Fruit fly (Drosophila melanogaster) whole organism, wandering third instar larva: ENCODE measurements around the gene Vajk2.
A peak's percentile ranks its signal among the peaks of the same experiment; 100 is the strongest.

Experiments
- Abd-B ChIP-seq: fragments of >200 bp; optimal IDR thresholded peaks from 2 replicates; lab custom pipeline; 2017; ENCODE audit warnings: missing biosample characterization, missing genetic modification characterization
- CG32264 ChIP-seq: fragments of 200-800 bp; sonication (Bioruptor generic); optimal IDR thresholded peaks from 2 replicates; lab custom pipeline; 2016; ENCODE audit warnings: missing biosample characterization, missing genetic modification characterization
- CG9705 ChIP-seq: fragments of 200-800 bp; sonication (Bioruptor generic); optimal IDR thresholded peaks from 2 replicates; lab custom pipeline; 2018; ENCODE audit warnings: missing biosample characterization, mild to moderate bottlenecking, missing genetic modification characterization
- CrebA ChIP-seq: fragments of 200-800 bp; sonication (Bioruptor generic); optimal IDR thresholded peaks from 2 replicates; lab custom pipeline; 2016; ENCODE audit warnings: missing biosample characterization, mild to moderate bottlenecking, missing genetic modification characterization, borderline replicate concordance
- Dfd ChIP-seq: fragments of >200 bp; optimal IDR thresholded peaks from 2 replicates; lab custom pipeline; 2017; ENCODE audit warnings: missing biosample characterization, missing genetic modification characterization
- Dif ChIP-seq: fragments of 200-275, 200-300 bp; sonication (Bioruptor generic); optimal IDR thresholded peaks from 2 replicates; lab custom pipeline; 2018; ENCODE audit warnings: missing biosample characterization, missing genetic modification characterization; ENCODE audit not compliant: partially characterized antibody
- GATAd ChIP-seq: sonication (Bioruptor generic); optimal IDR thresholded peaks from 2 replicates; lab custom pipeline; 2016; ENCODE audit warnings: missing biosample characterization, missing genetic modification characterization
- HLH106 ChIP-seq: fragments of 200-800 bp; optimal IDR thresholded peaks from 3 replicates; lab custom pipeline; 2019; ENCODE audit warnings: missing biosample characterization, mild to moderate bottlenecking, missing genetic modification characterization, moderate library complexity
- Hnf4 ChIP-seq: fragments of 200-800 bp; sonication (Bioruptor generic); optimal IDR thresholded peaks from 2 replicates; lab custom pipeline; 2016; ENCODE audit warnings: missing biosample characterization, mild to moderate bottlenecking, missing genetic modification characterization
- Hr78 ChIP-seq: fragments of >200 bp; optimal IDR thresholded peaks from 2 replicates; lab custom pipeline; 2017; ENCODE audit warnings: missing biosample characterization, missing genetic modification characterization
- Hr83 ChIP-seq: fragments of 200-300 bp; sonication (Bioruptor generic); optimal IDR thresholded peaks from 2 replicates; lab custom pipeline; 2016; ENCODE audit warnings: missing biosample characterization, mild to moderate bottlenecking, missing genetic modification characterization, moderate library complexity; ENCODE audit not compliant: poor library complexity, severe bottlenecking
- Jra ChIP-seq: sonication (Bioruptor generic); optimal IDR thresholded peaks from 2 replicates; lab custom pipeline; 2016; ENCODE audit warnings: missing biosample characterization, missing genetic modification characterization
- Mio ChIP-seq: sonication (Bioruptor generic); optimal IDR thresholded peaks from 2 replicates; lab custom pipeline; 2016; ENCODE audit warnings: missing biosample characterization, missing genetic modification characterization
- Myc ChIP-seq: fragments of >200 bp; optimal IDR thresholded peaks from 2 replicates; lab custom pipeline; 2017
- N ChIP-seq: fragments of >200 bp; optimal IDR thresholded peaks from 2 replicates; lab custom pipeline; 2018; ENCODE audit warnings: missing biosample characterization, missing external identifiers, missing genetic modification characterization
- OdsH ChIP-seq: fragments of 200-800 bp; sonication (Bioruptor generic); optimal IDR thresholded peaks from 2 replicates; lab custom pipeline; 2016; ENCODE audit warnings: missing biosample characterization, mild to moderate bottlenecking, missing genetic modification characterization
- Rel ChIP-seq, 2 experiments: fragments of 200-800 bp; sonication (Bioruptor generic) in 1 of 2; optimal IDR thresholded peaks; 2 replicates in 1 of 2; 3 replicates in 1 of 2; lab custom pipeline; 2016 to 2019; ENCODE audit warnings: mild to moderate bottlenecking in 2 of 2, missing biosample characterization in 2 of 2, missing genetic modification characterization in 2 of 2, moderate library complexity in 1 of 2
- Sp1 ChIP-seq: fragments of 200-800 bp; sonication (Bioruptor generic); optimal IDR thresholded peaks from 3 replicates; lab custom pipeline; 2019; ENCODE audit warnings: missing biosample characterization, mild to moderate bottlenecking, missing genetic modification characterization, moderate library complexity
- Vsx2 ChIP-seq: fragments of 200-300, 225-300 bp; sonication (Bioruptor generic); optimal IDR thresholded peaks from 2 replicates; lab custom pipeline; 2018; ENCODE audit warnings: missing biosample characterization, missing genetic modification characterization; ENCODE audit not compliant: partially characterized antibody
- br ChIP-seq: fragments of 200-800 bp; sonication (Bioruptor generic); optimal IDR thresholded peaks from 2 replicates; lab custom pipeline; 2016; ENCODE audit warnings: missing biosample characterization, missing genetic modification characterization
- brk ChIP-seq: fragments of 200-800 bp; sonication (Bioruptor generic); optimal IDR thresholded peaks from 2 replicates; lab custom pipeline; 2016; ENCODE audit warnings: missing biosample characterization, mild to moderate bottlenecking, missing genetic modification characterization
- dl ChIP-seq, 2 experiments: fragments of 175-275, 200-275 bp in 1 of 2; fragments of 200-275 bp in 1 of 2; sonication (Bioruptor generic); optimal IDR thresholded peaks; lab custom pipeline; 2018; ENCODE audit warnings: mild to moderate bottlenecking in 2 of 2, missing biosample characterization in 2 of 2, missing genetic modification characterization in 2 of 2, moderate library complexity in 2 of 2; ENCODE audit not compliant: partially characterized antibody in 2 of 2, insufficient read depth in 1 of 2
- dmrt93B ChIP-seq: fragments of 200-800 bp; sonication (Bioruptor generic); optimal IDR thresholded peaks from 2 replicates; lab custom pipeline; 2018; ENCODE audit warnings: missing biosample characterization, mild to moderate bottlenecking, missing genetic modification characterization
- dsf ChIP-seq: sonication (Bioruptor generic); optimal IDR thresholded peaks from 2 replicates; lab custom pipeline; 2016; ENCODE audit warnings: missing biosample characterization, missing genetic modification characterization, borderline replicate concordance
- ey ChIP-seq: fragments of 200-800 bp; sonication (Bioruptor generic); optimal IDR thresholded peaks from 2 replicates; lab custom pipeline; 2016; ENCODE audit warnings: missing biosample characterization, missing genetic modification characterization
- foxo ChIP-seq, 2 experiments: fragments of 200-800 bp; sonication (Bioruptor generic); optimal IDR thresholded peaks; 2 replicates in 1 of 2; 3 replicates in 1 of 2; lab custom pipeline; 2016 to 2017; ENCODE audit warnings: missing biosample characterization in 2 of 2, missing genetic modification characterization in 2 of 2
- fru ChIP-seq: fragments of 200-800 bp; sonication (Bioruptor generic); optimal IDR thresholded peaks from 3 replicates; lab custom pipeline; 2016; ENCODE audit warnings: missing biosample characterization, mild to moderate bottlenecking, missing genetic modification characterization
- h ChIP-seq: fragments of 200-800 bp; sonication (Bioruptor generic); optimal IDR thresholded peaks from 3 replicates; lab custom pipeline; 2016; ENCODE audit warnings: missing biosample characterization, mild to moderate bottlenecking, missing genetic modification characterization
- jim ChIP-seq: fragments of 175-275, 200-325 bp; sonication (Bioruptor generic); optimal IDR thresholded peaks from 2 replicates; lab custom pipeline; 2016; ENCODE audit warnings: missing biosample characterization, mild to moderate bottlenecking, missing genetic modification characterization
- lola ChIP-seq: fragments of >200 bp; optimal IDR thresholded peaks from 2 replicates; lab custom pipeline; 2017; ENCODE audit warnings: missing biosample characterization, missing genetic modification characterization
- pan ChIP-seq: fragments of >200 bp; optimal IDR thresholded peaks from 2 replicates; lab custom pipeline; 2017
- psq ChIP-seq: fragments of 200-800 bp; sonication (Bioruptor generic); optimal IDR thresholded peaks from 3 replicates; lab custom pipeline; 2017; ENCODE audit warnings: missing biosample characterization, mild to moderate bottlenecking, missing genetic modification characterization, moderate library complexity
- rgr ChIP-seq: fragments of 200-800 bp; sonication (Bioruptor generic); optimal IDR thresholded peaks from 3 replicates; lab custom pipeline; 2016; ENCODE audit warnings: missing biosample characterization, mild to moderate bottlenecking, missing genetic modification characterization
- sage ChIP-seq: fragments of 200-800 bp; sonication (Bioruptor generic); optimal IDR thresholded peaks from 2 replicates; lab custom pipeline; 2016; ENCODE audit warnings: missing biosample characterization, mild to moderate bottlenecking, missing genetic modification characterization
- sv ChIP-seq: fragments of 200-800 bp; sonication (Bioruptor generic); optimal IDR thresholded peaks from 3 replicates; lab custom pipeline; 2016; ENCODE audit warnings: missing biosample characterization, missing genetic modification characterization
- tai ChIP-seq: sonication (Bioruptor generic); optimal IDR thresholded peaks from 2 replicates; lab custom pipeline; 2016; ENCODE audit warnings: missing biosample characterization, missing genetic modification characterization
- usp ChIP-seq: fragments of >200 bp; optimal IDR thresholded peaks from 2 replicates; lab custom pipeline; 2017; ENCODE audit warnings: missing biosample characterization, missing genetic modification characterization
- woc ChIP-seq: sonication (Bioruptor generic); optimal IDR thresholded peaks from 2 replicates; lab custom pipeline; 2016; ENCODE audit warnings: missing biosample characterization, mild to moderate bottlenecking, missing genetic modification characterization

Vajk2 gene

DNA sequence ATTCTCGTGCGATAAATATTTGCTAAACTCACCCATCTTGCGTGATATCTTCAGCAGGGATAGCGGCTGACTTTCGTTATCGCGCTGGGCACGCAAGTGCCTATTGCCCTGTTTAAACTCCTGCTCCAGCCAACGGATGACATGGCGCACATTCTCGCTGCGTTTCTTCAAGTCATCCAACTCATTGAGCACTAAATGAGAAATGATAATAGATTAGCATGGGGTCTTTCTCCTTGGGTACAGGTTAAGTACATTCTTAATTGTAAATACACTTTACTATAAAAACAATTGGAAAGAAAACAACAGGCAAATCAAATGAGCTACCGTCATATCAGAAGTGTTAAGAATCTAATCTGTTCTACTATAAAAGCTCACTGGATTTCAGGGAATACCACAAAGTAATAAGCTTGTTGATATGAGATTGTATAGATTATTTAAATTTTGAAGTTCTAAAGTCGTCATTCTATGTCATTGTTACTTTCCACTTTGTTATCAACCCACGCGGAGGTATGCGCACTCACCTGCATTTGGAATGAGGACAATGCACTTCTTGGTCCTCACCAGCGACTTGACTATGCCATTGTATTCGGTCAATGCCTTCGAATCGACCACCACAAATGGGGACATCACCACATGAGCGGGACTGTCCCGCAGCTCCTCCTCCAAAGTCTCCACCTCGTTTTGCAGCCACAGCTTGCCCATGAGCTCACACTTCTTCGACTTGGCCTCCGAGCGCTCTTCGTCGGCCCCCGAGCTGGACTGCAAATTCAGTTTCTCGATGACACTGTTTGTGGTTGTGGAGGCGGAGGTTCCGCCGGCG is 34.2 kb downstream of the Vajk2 start:
- TF ChIP-seq fru (GFP tag; lab: Kevin White, UChicago) (peak; percentile 50), Rel (GFP tag; optimal IDR thresholded peaks at IDR 0.05; lab: Kevin White, UChicago) (no peak), Rel (tag; optimal IDR thresholded peaks at IDR 0.05; lab: Kevin White, UChicago) (peak; percentile 99), h (peak; percentile 4), HLH106 (no peak), ey (GFP tag; lab: Kevin White, UChicago) (no peak), Vsx2 (no peak)

DNA sequence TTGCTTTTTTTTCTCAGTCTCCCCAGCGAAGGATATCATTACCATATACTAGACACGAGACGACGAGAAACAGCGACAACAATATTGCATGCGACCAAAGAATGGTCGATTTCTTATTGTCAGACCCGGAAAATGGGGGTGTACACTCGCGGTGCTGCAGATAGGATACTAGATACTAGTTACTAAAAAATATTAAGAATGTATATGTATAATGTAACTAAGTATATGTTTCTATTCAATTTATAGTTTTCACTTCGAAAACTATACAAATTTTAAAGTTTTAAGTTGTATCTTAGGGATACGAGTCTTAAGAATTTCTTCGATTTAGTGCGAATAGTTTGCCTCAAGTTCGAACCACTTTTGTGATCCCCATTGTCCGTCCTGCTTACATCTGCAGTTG is 41.1 kb downstream of the Vajk2 start:
- TF ChIP-seq rgr (GFP tag; lab: Kevin White, UChicago) (no peak), GATAd (GFP tag; lab: Kevin White, UChicago) (no peak), OdsH (GFP tag; lab: Kevin White, UChicago) (peak; percentile 28), jim (GFP tag; lab: Kevin White, UChicago) (no peak), Dfd (no peak), Hr83 (no peak), br (no peak), Jra (no peak), N (GFP tag; lab: Kevin White, UChicago) (no peak), dmrt93B (no peak), usp (no peak), Vsx2 (no peak), dsf (GFP tag; lab: Kevin White, UChicago) (no peak), Hnf4 (GFP tag; lab: Kevin White, UChicago) (no peak), dl (GFP tag; optimal IDR thresholded peaks at IDR 0.05; lab: Kevin White, UChicago; ENCODE audit: insufficient read depth in 1 of 2, partially characterized antibody in 2 of 2) (no peak), Dif (GFP tag; lab: Kevin White, UChicago) (no peak), HLH106 (peak; percentile 55), psq (peak; percentile 25), Hr78 (GFP tag; lab: Kevin White, UChicago) (no peak), Myc (lab: Kevin White, UChicago) (no peak), foxo (GFP tag; optimal IDR thresholded peaks at IDR 0.05; lab: Kevin White, UChicago) (peak in 1 of 2 experiments; percentile 49), Rel (GFP tag; optimal IDR thresholded peaks at IDR 0.05; lab: Kevin White, UChicago) (no peak), Rel (tag; optimal IDR thresholded peaks at IDR 0.05; lab: Kevin White, UChicago) (no peak), woc (GFP tag; lab: Kevin White, UChicago) (no peak), fru (GFP tag; lab: Kevin White, UChicago) (peak; percentile 24), tai (GFP tag; lab: Kevin White, UChicago) (no peak), CG32264 (GFP tag; lab: Kevin White, UChicago) (no peak), lola (GFP tag; lab: Kevin White, UChicago) (no peak), CrebA (no peak), sv (no peak), ey (GFP tag; lab: Kevin White, UChicago) (peak; percentile 32), CG9705 (GFP tag; lab: Kevin White, UChicago) (no peak), pan (lab: Kevin White, UChicago) (no peak), sage (GFP tag; lab: Kevin White, UChicago) (no peak), Abd-B (GFP tag; lab: Kevin White, UChicago) (no peak), brk (GFP tag; lab: Kevin White, UChicago) (no peak), h (peak; percentile 31), Sp1 (GFP tag; lab: Kevin White, UChicago) (peak; percentile 44), Mio (no peak)

DNA sequence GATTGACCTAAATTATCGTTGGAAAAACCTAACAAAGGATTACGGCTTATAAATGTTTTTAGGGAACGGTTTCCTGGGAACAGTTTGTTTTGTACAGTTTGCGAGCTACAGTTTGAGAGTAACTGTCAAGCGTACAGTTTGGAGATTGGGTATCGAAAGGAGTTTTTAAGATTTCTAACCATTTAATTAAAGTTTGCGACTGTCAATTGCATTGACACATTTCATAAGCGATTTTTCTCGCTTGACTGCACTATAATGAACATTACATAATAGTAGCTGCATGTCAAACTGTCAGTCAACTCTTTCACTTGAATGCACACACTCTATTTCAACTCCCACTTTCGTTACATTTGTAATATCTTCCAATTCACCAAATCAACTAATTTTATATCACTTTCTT is 41.7 kb downstream of the Vajk2 start:
- peak; percentile 66 for TF ChIP-seq Myc (lab: Kevin White, UChicago)
- no peak for TF ChIP-seq Hr78 (GFP tag; lab: Kevin White, UChicago)
- TF ChIP-seq, all 38 proteins: peak for 1
